Fruit fly (Drosophila melanogaster) whole organism, pupa: ENCODE results near the gene CG31174.

Experiments used
- CG10348 ChIP-seq: fragments of 200-800 bp; sonication (Bioruptor generic); IDR thresholded peaks from 2 replicates; pipeline ENCODE4 v1.3.6; 2022; ENCODE audit warnings: missing biosample characterization, missing genetic modification characterization
- CG12605 ChIP-seq: fragments of 200-800 bp; sonication (Bioruptor generic); IDR thresholded peaks from 2 replicates; pipeline ENCODE4 v1.3.6; 2022; ENCODE audit warnings: missing biosample characterization, missing genetic modification characterization
- CG4496 ChIP-seq: fragments of 200-800 bp; sonication (Bioruptor generic); IDR thresholded peaks from 3 replicates; pipeline ENCODE4 v1.3.6; 2022; ENCODE audit warnings: missing biosample characterization, missing genetic modification characterization
- CG8159 ChIP-seq: fragments of 200-800 bp; sonication (Bioruptor generic); optimal IDR thresholded peaks from 3 replicates; lab custom pipeline; 2018; ENCODE audit warnings: missing biosample characterization, mild to moderate bottlenecking, missing genetic modification characterization, moderate library complexity
- EcR ChIP-seq: fragments of 200-800 bp; sonication (Bioruptor generic); optimal IDR thresholded peaks from 3 replicates; lab custom pipeline; 2019; ENCODE audit warnings: missing biosample characterization, missing genetic modification characterization, mild to moderate bottlenecking, moderate library complexity, missing genetic modification reagents
- Ets98B ChIP-seq: fragments of 200-800 bp; sonication (Bioruptor generic); IDR thresholded peaks from 2 replicates; pipeline ENCODE4 v1.3.6; 2022; ENCODE audit warnings: missing biosample characterization, missing genetic modification characterization
- Pif1A ChIP-seq: fragments of 200-800 bp; sonication (Bioruptor generic); optimal IDR thresholded peaks from 3 replicates; lab custom pipeline; 2016; ENCODE audit warnings: missing biosample characterization, missing genetic modification characterization
- Pif1B ChIP-seq: fragments of 200-800 bp; sonication (Bioruptor generic); optimal IDR thresholded peaks from 3 replicates; lab custom pipeline; 2016; ENCODE audit warnings: missing biosample characterization, missing genetic modification characterization
- gl ChIP-seq: fragments of 200-800 bp; sonication (Bioruptor generic); optimal IDR thresholded peaks from 2 replicates; lab custom pipeline; 2018; ENCODE audit warnings: missing biosample characterization, mild to moderate bottlenecking, missing genetic modification characterization

DNA sequence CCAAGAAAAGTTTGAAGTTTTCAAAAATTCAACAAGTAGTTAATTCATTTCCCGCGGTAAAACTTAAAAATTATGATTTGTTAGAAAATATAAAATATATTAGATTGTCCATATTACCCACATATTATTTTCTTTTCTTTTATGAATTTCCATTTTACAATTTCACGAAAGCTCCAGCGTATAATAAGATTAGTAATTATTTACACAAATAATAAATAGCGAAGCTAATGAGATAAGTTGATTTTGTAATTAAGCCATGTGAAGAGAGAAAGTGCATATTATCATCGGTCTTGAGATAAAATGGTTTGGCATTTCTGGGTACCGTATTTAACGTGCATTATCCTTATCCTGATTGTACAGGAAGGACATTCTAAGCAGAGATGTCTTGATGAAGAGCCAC lies 42.2 kb upstream of the CG31174 start, which contains the start of gene Qsox3:
- TF ChIP-seq EcR (GFP tag; lab: Kevin White, UChicago) (no peak), Pif1A (no peak), Ets98B (GFP tag; lab: Robert Waterston, UW) (no peak), CG8159 (no peak), gl (no peak), CG4496 (GFP tag; lab: Robert Waterston, UW) (no peak), CG12605 (GFP tag; lab: Robert Waterston, UW) (no peak), CG10348 (GFP tag; lab: Robert Waterston, UW) (no peak), Pif1B (GFP tag; lab: Kevin White, UChicago) (no peak)
